Worm (Caenorhabditis elegans): ENCODE measurements around the gene F59B10.6.

F59B10.6 gene

ce11 chrII:10551985-10552736, 27.9 kb upstream of the F59B10.6 start (continued):
- no peak for TF ChIP-seq skn-1 (tag; optimal IDR thresholded peaks at IDR 0.05)
- TF ChIP-seq zfp-3 (GFP tag; conservative IDR thresholded peaks at IDR 0.05), result 0 out of 2 replicates have a peak, but pooled peaks have one; percentile 42
- TF ChIP-seq nhr-28 (tag; optimal IDR thresholded peaks at IDR 0.05), result peak; percentile 90
- TF ChIP-seq zfp-2 (tag; optimal IDR thresholded peaks at IDR 0.05), result no peak
- 0 out of 2 replicates have a peak, but pooled peaks have one; percentile 16 for TF ChIP-seq mxl-2 (GFP tag; conservative IDR thresholded peaks at IDR 0.05)
- TF ChIP-seq mdl-1 (tag; optimal IDR thresholded peaks at IDR 0.05), result peak; percentile 76 to 91
- TF ChIP-seq aly-2 (tag; optimal IDR thresholded peaks at IDR 0.05), result no peak
- TF ChIP-seq pqm-1 (tag; optimal IDR thresholded peaks at IDR 0.05), result no peak
- peak; percentile 81 for TF ChIP-seq nhr-25 (tag; optimal IDR thresholded peaks at IDR 0.05; ENCODE audit: borderline replicate concordance, insufficient read depth)
- TF ChIP-seq hif-1 (tag; optimal IDR thresholded peaks at IDR 0.05), result peak; percentile 25 to 69
- TF ChIP-seq cey-2 (tag; optimal IDR thresholded peaks at IDR 0.05; ENCODE audit: borderline replicate concordance, insufficient read depth), result peak; percentile 57
- TF ChIP-seq rbr-2 (tag; optimal IDR thresholded peaks at IDR 0.05), result peak; percentile 83
- TF ChIP-seq jun-1 (tag; optimal IDR thresholded peaks at IDR 0.05), result peak; percentile 89
- no peak for TF ChIP-seq R02D3.7 (tag; optimal IDR thresholded peaks at IDR 0.05)
- no peak for TF ChIP-seq attf-4 (tag; optimal IDR thresholded peaks at IDR 0.05)
- TF ChIP-seq F49E8.2 (tag; optimal IDR thresholded peaks at IDR 0.05; ENCODE audit: borderline replicate concordance), result no peak
- TF ChIP-seq snpc-1.2 (GFP tag; IDR thresholded peaks at IDR 0.05), result no peak
- peak; percentile 96 for TF ChIP-seq hlh-11 (tag; optimal IDR thresholded peaks at IDR 0.05)
- TF ChIP-seq ctbp-1 (GFP tag; IDR thresholded peaks at IDR 0.05), result peak; percentile 80
- TF ChIP-seq php-3 (GFP tag; IDR thresholded peaks at IDR 0.05), result peak; percentile 40
- TF ChIP-seq fkh-10 (GFP tag; optimal IDR thresholded peaks at IDR 0.05), result peak; percentile 91
- peak; percentile 67 for TF ChIP-seq T20F7.1 (GFP tag; optimal IDR thresholded peaks at IDR 0.05)
- TF ChIP-seq zip-2 (tag; optimal IDR thresholded peaks at IDR 0.05), result no peak
- no peak for TF ChIP-seq daf-8 (GFP tag; IDR thresholded peaks at IDR 0.05)
- peak; percentile 99 for TF ChIP-seq aha-1 (tag)
- no peak for TF ChIP-seq lin-39 (tag; optimal IDR thresholded peaks at IDR 0.05)
- TF ChIP-seq snpc-4 (tag; optimal IDR thresholded peaks at IDR 0.05), result no peak
- TF ChIP-seq tra-1 (GFP tag; IDR thresholded peaks at IDR 0.05), result peak; percentile 82
- TF ChIP-seq dmd-8 (GFP tag; IDR thresholded peaks at IDR 0.05), result no peak
- TF ChIP-seq ztf-7 (tag; optimal IDR thresholded peaks at IDR 0.05), result peak; percentile 61
- TF ChIP-seq ceh-44 (GFP tag; IDR thresholded peaks at IDR 0.05), result no peak
- peak; percentile 95 for TF ChIP-seq nhr-48 (tag; optimal IDR thresholded peaks at IDR 0.05)
- TF ChIP-seq unc-130 (GFP tag; optimal IDR thresholded peaks at IDR 0.05), result no peak
- peak; percentile 66 for TF ChIP-seq nhr-6 (tag; optimal IDR thresholded peaks at IDR 0.05)
- peak; percentile 70 for TF ChIP-seq F37D6.2 (tag; optimal IDR thresholded peaks at IDR 0.05)
- TF ChIP-seq ceh-28 (tag; optimal IDR thresholded peaks at IDR 0.05), result peak; percentile 14
- no peak for TF ChIP-seq unc-39 (tag; optimal IDR thresholded peaks at IDR 0.05)
- TF ChIP-seq zip-11 (GFP tag; IDR thresholded peaks at IDR 0.05), result no peak
- TF ChIP-seq madf-5 (GFP tag; IDR thresholded peaks at IDR 0.05), result no peak; a peak in 1 of 4 replicates
- TF ChIP-seq ces-1 (GFP tag; optimal IDR thresholded peaks at IDR 0.05), result peak; percentile 63
- TF ChIP-seq daf-16 (GFP tag; optimal IDR thresholded peaks at IDR 0.05), result peak in 1 of 2 experiments; percentile 79
- peak; percentile 86 for TF ChIP-seq daf-16 (tag; optimal IDR thresholded peaks at IDR 0.05)
- peak; percentile 77 for TF ChIP-seq egl-43 (GFP tag; IDR thresholded peaks at IDR 0.05)
- no peak for TF ChIP-seq tag-97 (GFP tag; IDR thresholded peaks at IDR 0.05)
- TF ChIP-seq nhr-10 (tag; optimal IDR thresholded peaks at IDR 0.05), result peak; percentile 82
- TF ChIP-seq ama-1 (optimal IDR thresholded peaks at IDR 0.05), result peak; percentile 82
- TF ChIP-seq daf-12 (tag; optimal IDR thresholded peaks at IDR 0.05), result no peak
- TF ChIP-seq ztf-11 (tag; optimal IDR thresholded peaks at IDR 0.05), result no peak
- TF ChIP-seq lim-7 (GFP tag; IDR thresholded peaks at IDR 0.05), result 0 out of 2 replicates have a peak, but pooled peaks have one; percentile 18
- peak; percentile 6; the same call in 1 of the 2 replicates for TF ChIP-seq ZK337.2 (GFP tag; IDR thresholded peaks at IDR 0.05)
- TF ChIP-seq dpl-1 (GFP tag; optimal IDR thresholded peaks at IDR 0.05), result peak; percentile 64

Measured in whole organism, L4 larva.